Fruit fly (Drosophila melanogaster): ENCODE measurements around the gene CG16986.

DNA sequence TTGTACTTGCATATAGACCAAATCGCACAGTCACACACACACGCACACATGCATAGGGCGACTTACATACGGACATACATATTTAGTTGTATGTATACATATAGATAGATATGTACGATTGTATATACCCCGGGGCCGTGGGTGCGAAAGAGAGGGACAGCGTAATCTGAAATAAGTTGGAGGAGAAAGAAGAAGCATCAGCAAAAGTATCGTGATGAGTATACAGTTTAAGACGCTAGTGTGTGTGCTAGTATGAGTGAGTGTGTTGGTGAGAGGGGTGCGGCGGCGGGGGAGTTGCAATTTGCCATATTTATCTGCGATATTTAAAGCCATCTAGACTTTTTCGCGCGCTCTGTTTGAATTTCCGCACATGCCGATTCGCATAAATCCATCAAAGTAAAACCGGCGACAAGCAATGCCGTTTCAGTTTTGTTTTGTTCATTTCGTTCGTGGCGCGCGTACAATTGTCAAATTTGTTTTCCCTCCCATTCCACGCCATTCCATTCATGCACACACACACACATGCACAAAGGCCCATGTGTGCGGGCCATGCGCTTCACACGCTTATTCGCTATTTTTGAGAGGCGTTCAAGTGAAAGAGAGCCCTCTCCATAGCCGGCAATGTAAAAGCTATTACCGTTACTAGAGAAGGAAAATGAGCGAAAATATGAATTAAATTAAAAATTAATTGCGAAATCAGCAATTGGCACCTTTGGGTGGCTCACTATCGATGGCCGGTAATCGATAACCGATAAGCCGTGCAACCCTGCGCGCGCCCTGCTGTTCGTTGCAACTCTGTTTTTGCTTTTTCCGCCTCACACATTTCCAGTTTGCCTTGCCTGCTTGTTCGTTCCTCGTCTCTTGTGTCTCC, 35.0 kb downstream of the CG16986 start:
- TF ChIP-seq CG8478 (optimal IDR thresholded peaks at IDR 0.05) (no peak), usp (GFP tag; optimal IDR thresholded peaks at IDR 0.05) (no peak), pan (optimal IDR thresholded peaks at IDR 0.05) (no peak), EcR (GFP tag; optimal IDR thresholded peaks at IDR 0.05) (no peak)
